Worm (Caenorhabditis elegans): ENCODE data around the gene T12A2.21.

The T12A2.21 gene

DNA sequence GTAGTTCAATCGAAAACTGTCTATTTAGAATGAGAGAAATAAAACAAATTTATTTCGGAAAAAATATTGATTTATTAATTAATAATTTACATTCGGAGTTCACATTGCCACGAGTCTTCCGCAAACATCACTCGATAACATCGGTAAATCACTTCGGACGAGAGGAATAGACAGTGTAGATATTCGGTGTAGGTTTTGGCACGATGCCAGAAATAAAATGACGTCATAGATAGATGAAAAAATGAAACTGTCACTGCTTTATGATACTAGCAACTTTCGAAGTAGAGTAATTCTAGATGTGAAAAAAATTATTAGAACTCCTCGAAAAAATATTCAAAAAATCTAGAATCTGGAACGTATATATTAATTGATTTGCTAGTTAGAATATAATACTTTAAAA lies 42.9 kb upstream of the T12A2.21 start:
- TF ChIP-seq zip-8 (tag; optimal IDR thresholded peaks at IDR 0.05), result peak; percentile 72
- TF ChIP-seq snpc-4 (tag; optimal IDR thresholded peaks at IDR 0.05), result no peak

DNA sequence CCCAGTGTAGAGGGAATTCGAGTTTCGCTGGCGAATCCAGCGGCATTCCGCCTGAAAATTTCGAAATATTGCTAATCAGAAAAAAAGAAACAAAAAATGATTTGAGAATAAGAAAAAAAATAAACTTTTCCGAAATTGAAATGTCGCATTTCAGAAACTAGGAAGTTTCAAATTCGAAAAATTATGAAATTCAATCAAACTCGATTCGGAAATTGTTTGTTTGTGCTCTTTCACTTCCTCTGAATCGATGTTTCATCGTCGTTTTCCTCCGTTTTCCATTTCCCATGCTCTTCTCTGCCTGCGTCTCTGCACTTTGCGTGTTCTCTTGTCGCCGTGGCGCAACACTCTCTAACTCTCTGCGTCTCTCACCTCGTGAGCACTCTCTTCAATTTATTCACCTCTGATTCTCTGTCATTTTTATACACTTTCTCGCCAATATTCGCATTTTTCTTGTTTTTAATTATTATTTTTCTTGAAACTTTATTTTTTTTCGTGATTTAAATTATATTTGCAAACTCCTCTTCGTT lies 41.8 kb upstream of the T12A2.21 start, which contains the start of gene C18F10.7:
Gene C18F10.7, minus strand, starts transcription at position 51 of the 527 bp plus-strand sequence.
- TF ChIP-seq pha-4 (tag; optimal IDR thresholded peaks at IDR 0.05) (peak; percentile 48), mep-1 (tag; optimal IDR thresholded peaks at IDR 0.05) (peak; percentile 45), bed-3 (GFP tag; optimal IDR thresholded peaks at IDR 0.05) (no peak), lin-13 (tag; optimal IDR thresholded peaks at IDR 0.05) (peak; percentile 21), nhr-237 (tag; optimal IDR thresholded peaks at IDR 0.05) (no peak), drap-1 (GFP tag; optimal IDR thresholded peaks at IDR 0.05) (no peak), ces-1 (GFP tag; optimal IDR thresholded peaks at IDR 0.05) (peak; percentile 51)

DNA sequence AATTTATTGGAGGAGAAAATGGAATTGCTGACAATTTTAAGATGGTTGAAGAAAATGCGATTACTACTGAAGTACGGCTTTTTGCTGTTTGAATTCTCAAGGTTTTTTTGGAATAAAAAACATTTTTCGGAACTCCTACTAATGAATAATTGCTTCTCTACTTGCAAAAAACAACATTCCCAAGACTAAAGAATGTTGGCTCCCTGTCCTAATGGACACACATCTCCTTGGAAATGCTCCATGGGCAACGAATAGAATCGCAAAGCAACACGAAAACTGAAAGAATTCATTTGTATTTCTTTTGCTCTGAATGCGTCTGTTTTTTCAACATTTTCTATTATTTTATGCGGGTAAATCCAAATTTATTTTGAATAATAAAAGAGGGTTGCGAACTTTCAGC lies 36.3 kb upstream of the T12A2.21 start, which contains the start of gene C18F10.2:
Gene C18F10.2, plus strand, starts transcription at position 301 of the 400 bp plus-strand sequence.
- no peak for TF ChIP-seq ztf-11 (tag; optimal IDR thresholded peaks at IDR 0.05)
- no peak for TF ChIP-seq drap-1 (GFP tag; optimal IDR thresholded peaks at IDR 0.05)

DNA sequence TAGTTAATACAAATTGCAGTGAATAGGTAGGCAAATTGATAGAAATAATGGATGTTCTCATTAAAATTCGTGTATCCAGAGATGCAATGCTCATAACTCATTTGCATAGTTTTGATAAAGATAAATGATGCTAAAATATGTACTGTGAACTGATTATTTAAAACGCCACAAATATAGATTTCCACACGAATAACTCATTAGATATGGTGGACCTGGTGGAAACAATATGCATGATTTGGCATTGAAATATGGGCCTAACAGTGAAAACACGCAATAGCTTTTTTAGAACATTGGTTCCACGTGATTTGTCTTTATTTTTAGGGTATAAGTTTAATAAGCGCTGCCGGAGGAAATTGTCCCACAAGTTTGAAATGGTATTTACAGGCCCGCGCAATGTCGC lies 33.7 kb upstream of the T12A2.21 start, which contains the start of gene srg-3:
Gene srg-3, minus strand, starts transcription at position 101 of the 400 bp plus-strand sequence.
- TF ChIP-seq nhr-12 (tag; optimal IDR thresholded peaks at IDR 0.05), result no peak
- TF ChIP-seq M03D4.4 (tag; optimal IDR thresholded peaks at IDR 0.05), result no peak
- TF ChIP-seq lin-13 (tag; optimal IDR thresholded peaks at IDR 0.05), result no peak
- TF ChIP-seq lsy-2 (tag; optimal IDR thresholded peaks at IDR 0.05), result no peak
- no peak for TF ChIP-seq ces-1 (GFP tag; optimal IDR thresholded peaks at IDR 0.05)
- TF ChIP-seq nhr-28 (tag; optimal IDR thresholded peaks at IDR 0.05), result no peak
- TF ChIP-seq elt-1 (tag; optimal IDR thresholded peaks at IDR 0.05; ENCODE audit: borderline replicate concordance, insufficient read depth), result no peak
- TF ChIP-seq unc-120 (tag; optimal IDR thresholded peaks at IDR 0.05; ENCODE audit: poor library complexity, severe bottlenecking), result no peak

DNA sequence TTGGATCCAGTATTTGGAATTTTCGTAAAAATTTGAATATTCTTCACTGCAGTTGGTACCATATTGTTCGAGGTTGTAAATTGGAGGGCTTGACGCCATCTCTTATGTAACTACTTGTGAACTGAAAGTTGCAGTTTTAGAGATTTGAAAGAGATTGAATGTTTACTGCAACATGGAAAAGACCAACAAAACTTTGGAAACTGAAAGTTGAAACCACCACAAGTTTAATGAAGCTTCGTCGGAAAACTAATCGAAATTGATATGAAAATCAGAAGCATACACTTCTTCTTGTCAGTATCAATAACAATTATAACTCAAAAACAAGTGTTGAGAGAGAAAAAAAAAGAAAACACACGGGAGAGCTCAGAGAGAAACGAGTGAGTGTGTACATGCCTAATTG lies 31.5 kb upstream of the T12A2.21 start, which contains the start of gene srg-7:
Gene srg-7, minus strand, starts transcription at position 101 of the 400 bp plus-strand sequence.
- TF ChIP-seq lin-32 (GFP tag; optimal IDR thresholded peaks at IDR 0.05), result no peak

DNA sequence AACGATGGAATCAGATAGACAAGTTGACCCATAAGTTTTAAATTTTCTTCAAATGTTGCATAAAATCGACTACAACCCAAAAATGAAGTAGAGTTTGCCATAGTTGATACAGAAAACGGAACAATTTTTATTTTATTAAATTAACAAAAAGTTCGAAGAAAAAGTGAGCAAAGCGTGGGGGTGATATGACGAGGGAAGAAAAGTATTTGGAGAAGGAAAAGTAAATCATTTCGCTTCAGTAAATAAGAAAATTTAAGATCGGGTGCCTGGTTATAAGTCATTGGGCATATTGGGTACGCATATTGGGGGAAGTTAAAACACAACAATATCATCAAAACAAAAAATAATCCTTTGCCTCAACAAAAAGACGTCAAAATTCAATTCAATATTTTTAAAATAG lies 29.4 kb upstream of the T12A2.21 start, which contains the start of gene srg-6:
Gene srg-6, minus strand, starts transcription at position 101 of the 400 bp plus-strand sequence.
- TF ChIP-seq unc-120 (tag; optimal IDR thresholded peaks at IDR 0.05; ENCODE audit: poor library complexity, severe bottlenecking) (no peak), snpc-4 (tag; optimal IDR thresholded peaks at IDR 0.05) (no peak), lin-13 (tag; optimal IDR thresholded peaks at IDR 0.05) (no peak), ceh-83 (GFP tag; optimal IDR thresholded peaks at IDR 0.05) (no peak), pha-4 (tag; optimal IDR thresholded peaks at IDR 0.05) (no peak), lin-32 (GFP tag; optimal IDR thresholded peaks at IDR 0.05) (no peak), nhr-76 (tag; optimal IDR thresholded peaks at IDR 0.05) (no peak), ces-1 (GFP tag; optimal IDR thresholded peaks at IDR 0.05) (no peak), nhr-2 (tag; optimal IDR thresholded peaks at IDR 0.05) (no peak), ceh-43 (GFP tag; optimal IDR thresholded peaks at IDR 0.05) (no peak)

DNA sequence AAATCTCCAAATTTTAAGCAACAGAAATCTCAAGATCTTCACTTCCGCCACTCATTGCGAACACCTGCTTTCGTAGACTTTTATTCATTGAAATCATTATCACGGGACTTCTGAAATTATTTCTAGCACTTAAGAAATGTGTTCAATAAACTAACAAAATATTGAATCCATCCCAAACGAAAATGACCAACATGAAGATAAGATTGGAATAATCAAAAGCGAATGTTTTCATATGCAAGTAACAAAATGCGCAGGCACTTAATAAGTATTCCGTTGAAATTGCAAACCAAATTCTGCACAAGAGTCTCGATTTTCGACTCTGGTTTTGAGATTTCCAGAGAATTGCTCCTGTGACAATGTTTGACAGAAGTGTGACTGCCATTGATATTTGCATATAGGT lies 27.9 kb upstream of the T12A2.21 start, which contains the start of gene srg-5:
Gene srg-5, minus strand, starts transcription at position 101 of the 400 bp plus-strand sequence.
- TF ChIP-seq ces-1 (GFP tag; optimal IDR thresholded peaks at IDR 0.05), result no peak

DNA sequence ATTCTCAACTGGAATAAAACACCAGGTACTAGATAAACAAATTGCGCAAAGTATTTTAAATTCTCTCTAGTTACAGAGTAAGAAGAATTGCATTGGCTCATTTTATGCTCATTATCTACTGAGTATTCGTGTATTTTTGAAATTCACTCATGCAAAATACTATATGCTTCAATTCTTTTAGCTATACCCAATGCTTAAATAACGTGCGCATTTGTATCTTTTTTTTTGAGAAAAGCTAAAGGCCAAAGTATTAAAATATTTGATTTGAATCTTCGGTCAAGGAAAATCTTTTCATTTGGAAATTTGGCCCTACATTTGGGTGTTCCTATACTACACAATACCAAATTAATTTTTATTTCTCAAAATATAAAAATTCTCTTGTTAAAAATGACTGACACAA lies 25.4 kb upstream of the T12A2.21 start, which contains the start of gene srg-4:
Gene srg-4, minus strand, starts transcription at position 101 of the 400 bp plus-strand sequence.
- TF ChIP-seq unc-62 (GFP tag; optimal IDR thresholded peaks at IDR 0.05) (no peak), nhr-76 (tag; optimal IDR thresholded peaks at IDR 0.05) (no peak)

DNA sequence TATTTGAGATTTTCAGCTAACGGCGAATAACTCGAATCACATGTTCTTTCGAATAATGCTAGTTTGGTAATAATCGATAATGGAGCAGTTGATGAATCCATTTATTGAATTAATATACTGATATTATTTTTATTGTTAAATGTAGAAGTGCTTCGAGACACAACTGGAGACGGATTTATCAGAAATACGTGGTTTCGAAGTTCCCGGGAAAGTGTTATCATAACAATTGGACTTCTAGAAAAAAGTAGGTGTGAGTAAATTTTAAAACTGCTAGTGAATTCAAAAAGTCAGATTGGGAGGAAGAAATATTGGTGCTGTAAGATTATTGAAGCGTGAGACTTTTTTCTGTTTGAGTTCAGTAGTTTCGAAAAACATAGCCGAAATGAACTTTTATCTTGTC lies 23.6 kb upstream of the T12A2.21 start, which contains the start of gene srg-2:
Gene srg-2, minus strand, starts transcription at position 101 of the 400 bp plus-strand sequence.
- TF ChIP-seq zip-8 (tag; optimal IDR thresholded peaks at IDR 0.05), result no peak
